Fruit fly (Drosophila melanogaster): ENCODE results near the gene crim.

crim gene

DNA sequence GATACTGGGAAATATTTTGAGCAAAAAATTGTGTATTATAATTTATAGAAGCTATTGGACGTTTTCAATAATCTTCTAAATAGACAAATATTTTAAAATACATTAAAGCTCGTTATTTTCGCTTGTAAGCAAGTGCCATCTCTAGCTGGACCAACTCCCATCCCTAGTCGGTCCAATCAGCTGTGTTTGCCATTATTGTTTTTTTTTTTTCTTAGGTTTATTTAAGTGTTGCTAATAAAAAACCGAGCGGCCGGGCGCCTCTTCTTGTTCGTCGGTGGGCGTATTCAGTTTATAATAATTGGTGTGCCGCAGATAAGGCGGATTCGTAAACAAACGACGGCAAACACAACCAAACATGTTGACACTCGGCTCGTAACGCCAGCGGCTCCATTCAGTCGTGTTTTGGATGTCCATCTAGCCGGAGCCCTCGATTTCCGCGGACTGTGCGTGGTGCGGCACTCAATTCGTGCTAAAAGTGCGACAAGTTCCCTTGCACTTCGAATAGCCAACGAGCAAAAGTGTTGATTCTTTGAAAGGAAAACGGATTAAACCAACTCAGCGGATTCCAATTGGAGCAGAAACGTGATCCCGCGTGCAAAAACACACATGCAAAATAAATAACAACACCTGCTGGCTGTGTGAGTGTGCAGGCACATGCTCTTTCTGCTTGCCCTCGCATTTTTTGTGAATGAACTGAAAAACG lies 27.2 kb downstream of the crim start, which contains the start of gene Sugb (continued):
- no peak for TF ChIP-seq ab (GFP tag; optimal IDR thresholded peaks at IDR 0.05)
- no peak for TF ChIP-seq CG3995 (GFP tag; optimal IDR thresholded peaks at IDR 0.05)
- TF ChIP-seq CG17361 (GFP tag; IDR thresholded peaks at IDR 0.05), result peak; percentile 48; the same call in 2 of the 3 replicates
- peak; percentile 52 for TF ChIP-seq CG8924 (tag; optimal IDR thresholded peaks at IDR 0.05)
- TF ChIP-seq sim (GFP tag; IDR thresholded peaks at IDR 0.05), result no peak
- peak; percentile 55 for TF ChIP-seq NK7.1 (GFP tag; optimal IDR thresholded peaks at IDR 0.05)
- TF ChIP-seq Fer1 (GFP tag; optimal IDR thresholded peaks at IDR 0.05), result peak; percentile 67
- no peak for TF ChIP-seq CG4282 (GFP tag; optimal IDR thresholded peaks at IDR 0.05)
- TF ChIP-seq Doc3 (GFP tag; IDR thresholded peaks at IDR 0.05; ENCODE audit: partially characterized antibody), result peak; percentile 71
- peak; percentile 74 for TF ChIP-seq BEAF-32 (GFP tag; optimal IDR thresholded peaks at IDR 0.05)
- TF ChIP-seq Hsf (GFP tag; optimal IDR thresholded peaks at IDR 0.05), result peak; percentile 70
- no peak for TF ChIP-seq NC2α (GFP tag; optimal IDR thresholded peaks at IDR 0.05)
- TF ChIP-seq CG14965 (GFP tag; optimal IDR thresholded peaks at IDR 0.05; ENCODE audit: borderline replicate concordance), result no peak
- peak; percentile 58 for TF ChIP-seq CG17829 (tag; optimal IDR thresholded peaks at IDR 0.05)
- TF ChIP-seq dan (GFP tag; IDR thresholded peaks at IDR 0.05), result no peak
- TF ChIP-seq Ssrp (tag; optimal IDR thresholded peaks at IDR 0.05), result peak; percentile 4
- TF ChIP-seq CG14710 (tag; optimal IDR thresholded peaks at IDR 0.05), result peak; percentile 23
- no peak for TF ChIP-seq gfzf (GFP tag; optimal IDR thresholded peaks at IDR 0.05)
- no peak; the same call in 1 of the 3 replicates for TF ChIP-seq sr (GFP tag; IDR thresholded peaks at IDR 0.05)
- peak; percentile 77 for TF ChIP-seq NFAT (GFP tag; IDR thresholded peaks at IDR 0.05)
- no peak for TF ChIP-seq CG4404 (GFP tag; IDR thresholded peaks at IDR 0.05)
- no peak for TF ChIP-seq Oaz (GFP tag; IDR thresholded peaks at IDR 0.05)
- TF ChIP-seq rib (GFP tag; IDR thresholded peaks at IDR 0.05), result peak; percentile 63
- peak; percentile 75 for TF ChIP-seq Drgx (GFP tag; IDR thresholded peaks at IDR 0.05)
- TF ChIP-seq dmrt11E (tag; optimal IDR thresholded peaks at IDR 0.05), result peak; percentile 23
- TF ChIP-seq z (GFP tag; IDR thresholded peaks at IDR 0.05), result no peak
- TF ChIP-seq CG10209 (GFP tag; optimal IDR thresholded peaks at IDR 0.05), result peak; percentile 36
- peak; percentile 41; the same call in 1 of the 2 replicates for TF ChIP-seq E2f1 (GFP tag; IDR thresholded peaks at IDR 0.05)
- TF ChIP-seq jigr1 (GFP tag; IDR thresholded peaks at IDR 0.05), result no peak
- TF ChIP-seq Stat92E (GFP tag; optimal IDR thresholded peaks at IDR 0.05), result no peak
- TF ChIP-seq scrt (GFP tag; optimal IDR thresholded peaks at IDR 0.05), result peak; percentile 39
- TF ChIP-seq abd-A (tag; optimal IDR thresholded peaks at IDR 0.05), result peak; percentile 78
- 0 out of 3 replicates have a peak, but pooled peaks have one; percentile 39 for TF ChIP-seq CG6175 (GFP tag; IDR thresholded peaks at IDR 0.05)
- peak; percentile 44 for TF ChIP-seq nau (GFP tag; optimal IDR thresholded peaks at IDR 0.05)
- no peak for TF ChIP-seq D19B (GFP tag; optimal IDR thresholded peaks at IDR 0.05)
- TF ChIP-seq wek (GFP tag; optimal IDR thresholded peaks at IDR 0.05), result peak; percentile 44
- peak; percentile 68 for TF ChIP-seq gro (GFP tag; optimal IDR thresholded peaks at IDR 0.05)
- peak; percentile 62 for TF ChIP-seq lbe (GFP tag; optimal IDR thresholded peaks at IDR 0.05)
- TF ChIP-seq CG14667 (GFP tag; IDR thresholded peaks at IDR 0.05), result no peak
- TF ChIP-seq CG33557 (GFP tag; optimal IDR thresholded peaks at IDR 0.05), result peak; percentile 4
- TF ChIP-seq B-H2 (GFP tag; optimal IDR thresholded peaks at IDR 0.05), result peak; percentile 82
- TF ChIP-seq ttk (GFP tag; IDR thresholded peaks at IDR 0.05), result no peak
- TF ChIP-seq nerfin-2 (GFP tag; IDR thresholded peaks at IDR 0.05; ENCODE audit: partially characterized antibody), result no peak
- TF ChIP-seq H2.0 (GFP tag; IDR thresholded peaks at IDR 0.05), result peak; percentile 21; the same call in 1 of the 2 replicates
- TF ChIP-seq twi (tag; optimal IDR thresholded peaks at IDR 0.05), result no peak
- peak; percentile 78 for TF ChIP-seq Vsx1 (GFP tag; optimal IDR thresholded peaks at IDR 0.05)
- TF ChIP-seq CG31365 (tag; optimal IDR thresholded peaks at IDR 0.05), result no peak
- peak; percentile 78 for TF ChIP-seq Xrp1 (GFP tag; IDR thresholded peaks at IDR 0.05)
- TF ChIP-seq lola (GFP tag; optimal IDR thresholded peaks at IDR 0.05), result peak in 1 of 3 experiments; percentile 5

Data from whole organism, embryonic.